Worm (Caenorhabditis elegans) whole organism, young adult: ENCODE data around the gene nra-1.
A peak's percentile ranks its signal among the peaks of the same experiment; 100 is the strongest.

Source experiments
- B0035.1 ChIP-seq: sonication (generic microtip); optimal IDR thresholded peaks from 2 replicates; lab custom pipeline; 2016; ENCODE audit warnings: missing genetic modification characterization, mild to moderate bottlenecking, missing compliant biosample characterization, missing genotype, missing genetic modification reagents
- B0261.1 ChIP-seq: sonication (generic microtip); optimal IDR thresholded peaks from 2 replicates; lab custom pipeline; 2016; ENCODE audit warnings: mild to moderate bottlenecking, missing genetic modification characterization, moderate library complexity, missing compliant biosample characterization
- B0336.3 ChIP-seq: fragments of 200-800 bp; sonication (Bioruptor generic); IDR thresholded peaks from 2 replicates; pipeline ENCODE4 v1.3.6; 2022; ENCODE audit warnings: missing genetic modification characterization, missing compliant biosample characterization
- F10E7.11 ChIP-seq: sonication (generic microtip); optimal IDR thresholded peaks from 2 replicates; lab custom pipeline; 2017; ENCODE audit warnings: mild to moderate bottlenecking, missing genetic modification characterization, moderate library complexity, missing compliant biosample characterization
- F37B4.10 ChIP-seq: fragments of 200-800 bp; sonication (Bioruptor generic); IDR thresholded peaks from 2 replicates; pipeline ENCODE4 v1.3.6; 2022; ENCODE audit warnings: missing genetic modification characterization, missing compliant biosample characterization
- F49E8.2 ChIP-seq: sonication (generic microtip); optimal IDR thresholded peaks from 3 replicates; lab custom pipeline; 2017; ENCODE audit warnings: missing genetic modification characterization, mild to moderate bottlenecking, missing compliant biosample characterization, antibody characterized with exemption, moderate library complexity; ENCODE audit not compliant: insufficient read depth
- F52B5.7 ChIP-seq: sonication (generic microtip); optimal IDR thresholded peaks from 2 replicates; lab custom pipeline; 2016; ENCODE audit warnings: mild to moderate bottlenecking, missing genetic modification characterization, missing compliant biosample characterization
- F57A8.1 ChIP-seq: fragments of 200-800 bp; sonication (Bioruptor generic); optimal IDR thresholded peaks from 2 replicates; lab custom pipeline; 2018; ENCODE audit warnings: mild to moderate bottlenecking, missing genetic modification characterization, moderate library complexity, missing compliant biosample characterization
- T07F8.4 ChIP-seq: sonication (generic microtip); optimal IDR thresholded peaks from 2 replicates; lab custom pipeline; 2016; ENCODE audit warnings: mild to moderate bottlenecking, missing genetic modification characterization, moderate library complexity, missing compliant biosample characterization
- Y79H2A.3 ChIP-seq: fragments of 200-800 bp; sonication (Bioruptor generic); conservative IDR thresholded peaks from 2 replicates; pipeline ENCODE4 v1.3.6; 2022; ENCODE audit warnings: missing genetic modification reagents, missing genetic modification characterization, missing compliant biosample characterization
- Y95B8A.8 ChIP-seq: fragments of 200-800 bp; sonication (Bioruptor generic); IDR thresholded peaks from 2 replicates; pipeline ENCODE4 v1.3.6; 2022; ENCODE audit warnings: missing genetic modification reagents, missing genetic modification characterization, missing compliant biosample characterization
- ZK185.1 ChIP-seq: sonication (generic microtip); optimal IDR thresholded peaks from 2 replicates; lab custom pipeline; 2016; ENCODE audit warnings: mild to moderate bottlenecking, missing genetic modification characterization, missing compliant biosample characterization; ENCODE audit not compliant: poor library complexity, severe bottlenecking
- ama-1 ChIP-seq, 3 experiments: fragments of 150-350 bp in 1 of 3; sonication (generic microtip) in 2 of 3; optimal IDR thresholded peaks; 2 replicates each; lab custom pipeline; 2014 to 2018; ENCODE audit warnings: missing biosample characterization in 2 of 3, missing genetic modification characterization in 2 of 3, missing genetic modification reagents in 2 of 3
- aptf-2 ChIP-seq: fragments of 200-800 bp; sonication (Bioruptor generic); conservative IDR thresholded peaks from 2 replicates; pipeline ENCODE4 v1.3.6; 2022; ENCODE audit warnings: missing genetic modification reagents, missing genetic modification characterization, missing compliant biosample characterization
- aptf-3 ChIP-seq: fragments of 200-800 bp; sonication (Bioruptor generic); IDR thresholded peaks from 2 replicates; pipeline ENCODE4 v1.3.6; 2022; ENCODE audit warnings: missing genetic modification characterization, missing compliant biosample characterization
- cebp-2 ChIP-seq: fragments of 200-800 bp; sonication (Bioruptor generic); IDR thresholded peaks from 2 replicates; pipeline ENCODE4 v1.3.6; 2022; ENCODE audit warnings: missing genetic modification characterization, missing compliant biosample characterization
- ceh-40 ChIP-seq: fragments of 200-800 bp; sonication (Bioruptor generic); IDR thresholded peaks from 2 replicates; pipeline ENCODE4 v1.3.6; 2022; ENCODE audit warnings: missing genetic modification characterization, missing compliant biosample characterization
- ceh-58 ChIP-seq: fragments of 200-800 bp; sonication (Bioruptor generic); IDR thresholded peaks from 2 replicates; pipeline ENCODE4 v1.3.6; 2022; ENCODE audit warnings: missing genetic modification characterization, missing compliant biosample characterization
- dox-1 ChIP-seq: fragments of 200-800 bp; sonication (Bioruptor generic); IDR thresholded peaks from 2 replicates; pipeline ENCODE4 v1.3.6; 2022; ENCODE audit warnings: missing genetic modification reagents, missing genetic modification characterization, missing compliant biosample characterization
- efl-1 ChIP-seq: fragments of 150-350 bp; optimal IDR thresholded peaks from 2 replicates; lab custom pipeline; 2014; ENCODE audit warnings: missing biosample characterization, missing genetic modification reagents, missing genetic modification characterization
- egrh-3 ChIP-seq: fragments of 200-800 bp; sonication (Bioruptor generic); IDR thresholded peaks from 2 replicates; pipeline ENCODE4 v1.3.6; 2022; ENCODE audit warnings: missing genetic modification reagents, missing genetic modification characterization, missing compliant biosample characterization
- ekl-4 ChIP-seq: fragments of 200-800 bp; sonication (Bioruptor generic); IDR thresholded peaks from 2 replicates; pipeline ENCODE4 v1.3.6; 2022; ENCODE audit warnings: missing genetic modification reagents, missing genetic modification characterization, missing compliant biosample characterization
- gei-17 ChIP-seq: fragments of 200-800 bp; sonication (Bioruptor generic); optimal IDR thresholded peaks from 2 replicates; lab custom pipeline; 2018; ENCODE audit warnings: mild to moderate bottlenecking, missing genetic modification characterization, missing compliant biosample characterization
- hlh-26 ChIP-seq: fragments of 200-800 bp; sonication (Bioruptor generic); conservative IDR thresholded peaks from 2 replicates; pipeline ENCODE4 v1.3.6; 2022; ENCODE audit warnings: missing genetic modification reagents, missing genetic modification characterization, missing compliant biosample characterization
- hmg-20 ChIP-seq: fragments of 200-800 bp; sonication (Bioruptor generic); IDR thresholded peaks from 2 replicates; pipeline ENCODE4 v1.3.6; 2022; ENCODE audit warnings: missing genetic modification reagents, missing genetic modification characterization, missing compliant biosample characterization
- let-526 ChIP-seq: fragments of 200-800 bp; sonication (Bioruptor generic); IDR thresholded peaks from 2 replicates; pipeline ENCODE4 v1.3.6; 2022; ENCODE audit warnings: missing genetic modification reagents, missing genetic modification characterization, missing compliant biosample characterization
- lsl-1 ChIP-seq: fragments of 200-800 bp; sonication (Bioruptor generic); optimal IDR thresholded peaks from 2 replicates; lab custom pipeline; 2018; ENCODE audit warnings: mild to moderate bottlenecking, missing genetic modification characterization, moderate library complexity, missing compliant biosample characterization
- madf-6 ChIP-seq: fragments of 200-800 bp; sonication (Bioruptor generic); IDR thresholded peaks from 2 replicates; pipeline ENCODE4 v1.3.6; 2022; ENCODE audit warnings: missing genetic modification reagents, missing genetic modification characterization, missing compliant biosample characterization
- mes-4 ChIP-seq: sonication (generic microtip); optimal IDR thresholded peaks from 2 replicates; lab custom pipeline; 2016; ENCODE audit warnings: missing genotype, missing genetic modification characterization, missing compliant biosample characterization
- nfya-1 ChIP-seq: sonication (generic microtip); optimal IDR thresholded peaks from 2 replicates; lab custom pipeline; 2017; ENCODE audit warnings: antibody characterized with exemption, missing compliant biosample characterization, missing genetic modification characterization, borderline replicate concordance; ENCODE audit not compliant: insufficient read depth
- nfyb-1 ChIP-seq: fragments of 200-800 bp; sonication (Bioruptor generic); IDR thresholded peaks from 2 replicates; pipeline ENCODE4 v1.3.6; 2022; ENCODE audit warnings: missing genetic modification reagents, missing genetic modification characterization, missing compliant biosample characterization
- nhr-120 ChIP-seq: fragments of 200-800 bp; sonication (Bioruptor generic); IDR thresholded peaks from 2 replicates; pipeline ENCODE4 v1.3.6; 2022; ENCODE audit warnings: missing genetic modification characterization, missing compliant biosample characterization
- nhr-27 ChIP-seq: fragments of 200-800 bp; sonication (Bioruptor generic); optimal IDR thresholded peaks from 2 replicates; lab custom pipeline; 2018; ENCODE audit warnings: mild to moderate bottlenecking, missing genetic modification characterization, moderate library complexity, missing compliant biosample characterization
- pbrm-1 ChIP-seq: fragments of 200-800 bp; sonication (Bioruptor generic); IDR thresholded peaks from 2 replicates; pipeline ENCODE4 v1.3.6; 2022; ENCODE audit warnings: missing genetic modification reagents, missing genetic modification characterization, missing compliant biosample characterization
- rec-8 ChIP-seq, 2 experiments: sonication (generic microtip); optimal IDR thresholded peaks; 2 replicates each; lab custom pipeline; 2016; ENCODE audit warnings: mild to moderate bottlenecking in 2 of 2, missing genetic modification characterization in 2 of 2, missing genetic modification reagents in 2 of 2, missing genotype in 2 of 2, missing biosample characterization in 1 of 2, missing compliant biosample characterization in 1 of 2, moderate library complexity in 1 of 2
- repo-1 ChIP-seq: sonication (generic microtip); optimal IDR thresholded peaks from 2 replicates; lab custom pipeline; 2017; ENCODE audit warnings: mild to moderate bottlenecking, missing genetic modification characterization, missing compliant biosample characterization
- sdz-38 ChIP-seq: sonication (generic microtip); optimal IDR thresholded peaks from 2 replicates; lab custom pipeline; 2016; ENCODE audit warnings: missing genotype, missing genetic modification characterization, missing compliant biosample characterization
- snpc-1.3 ChIP-seq: sonication (generic microtip); optimal IDR thresholded peaks from 2 replicates; lab custom pipeline; 2017; ENCODE audit warnings: missing genetic modification characterization, mild to moderate bottlenecking, missing compliant biosample characterization, antibody characterized with exemption, moderate library complexity, missing genotype, missing genetic modification reagents; ENCODE audit not compliant: insufficient read depth
- snpc-4 ChIP-seq, 5 experiments: fragments of 150-350 bp in 1 of 5; sonication (generic microtip) in 4 of 5; optimal IDR thresholded peaks; 2 replicates each; lab custom pipeline; 2014 to 2018; ENCODE audit warnings: missing genetic modification characterization in 5 of 5, missing biosample characterization in 3 of 5, antibody characterized with exemption in 2 of 5, mild to moderate bottlenecking in 2 of 5, missing compliant biosample characterization in 2 of 5, missing genotype in 2 of 5, moderate library complexity in 2 of 5, missing genetic modification reagents in 1 of 5
- unc-130 ChIP-seq: sonication (generic microtip); optimal IDR thresholded peaks from 2 replicates; lab custom pipeline; 2016; ENCODE audit warnings: missing genetic modification reagents, missing genetic modification characterization, missing compliant biosample characterization
- ztf-26 ChIP-seq: sonication (generic microtip); optimal IDR thresholded peaks from 2 replicates; lab custom pipeline; 2017; ENCODE audit warnings: missing genetic modification characterization, missing compliant biosample characterization
- ztf-28 ChIP-seq: fragments of 200-800 bp; sonication (Bioruptor generic); IDR thresholded peaks from 2 replicates; pipeline ENCODE4 v1.3.6; 2022; ENCODE audit warnings: missing genetic modification reagents, missing genetic modification characterization, missing compliant biosample characterization
- ztf-3 ChIP-seq: fragments of 200-800 bp; sonication (Bioruptor generic); optimal IDR thresholded peaks from 2 replicates; lab custom pipeline; 2018; ENCODE audit warnings: mild to moderate bottlenecking, missing genetic modification characterization, missing compliant biosample characterization

nra-1 gene

DNA sequence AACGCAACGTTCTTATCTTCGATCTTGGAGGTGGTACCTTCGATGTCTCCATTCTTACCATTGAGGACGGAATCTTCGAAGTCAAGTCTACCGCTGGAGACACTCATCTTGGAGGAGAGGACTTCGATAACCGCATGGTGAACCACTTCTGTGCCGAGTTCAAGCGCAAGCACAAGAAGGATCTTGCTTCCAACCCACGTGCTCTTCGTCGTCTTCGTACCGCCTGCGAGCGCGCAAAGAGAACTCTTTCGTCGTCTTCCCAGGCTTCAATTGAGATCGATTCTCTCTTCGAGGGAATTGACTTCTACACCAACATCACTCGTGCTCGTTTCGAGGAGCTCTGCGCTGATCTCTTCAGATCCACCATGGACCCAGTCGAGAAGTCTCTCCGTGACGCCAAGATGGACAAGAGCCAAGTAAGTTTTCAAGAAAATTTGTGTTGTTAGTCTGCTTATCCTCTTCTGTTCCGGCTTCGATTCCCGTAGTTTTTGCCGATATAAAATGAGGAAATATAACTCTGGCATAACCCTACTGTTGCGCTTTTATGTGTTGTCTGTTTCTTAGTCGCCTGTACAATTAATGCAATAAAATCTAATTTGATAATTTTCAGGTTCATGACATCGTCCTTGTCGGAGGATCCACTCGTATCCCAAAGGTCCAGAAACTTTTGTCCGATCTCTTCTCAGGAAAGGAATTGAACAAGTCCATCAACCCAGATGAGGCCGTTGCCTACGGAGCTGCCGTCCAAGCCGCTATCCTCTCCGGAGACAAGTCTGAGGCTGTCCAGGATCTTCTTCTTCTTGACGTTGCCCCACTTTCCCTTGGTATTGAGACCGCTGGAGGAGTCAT is 4.2 kb downstream of the nra-1 start (continued):
- TF ChIP-seq hmg-20 (GFP tag; lab: Robert Waterston, UW) = no peak
- TF ChIP-seq F49E8.2 (tag; lab: Kevin White, UChicago) = peak; percentile 21
- TF ChIP-seq unc-130 (GFP tag; lab: Kevin White, UChicago) = no peak
- no peak for TF ChIP-seq B0261.1 (tag; lab: Kevin White, UChicago)
- TF ChIP-seq B0336.3 (GFP tag; lab: Robert Waterston, UW) = peak; percentile 61
- TF ChIP-seq ztf-26 (tag; lab: Kevin White, UChicago) = no peak
- TF ChIP-seq ztf-28 = no peak
- TF ChIP-seq rec-8 (tag; optimal IDR thresholded peaks at IDR 0.05; lab: Kevin White, UChicago) = no peak
- TF ChIP-seq mes-4 (tag; lab: Kevin White, UChicago) = no peak
- TF ChIP-seq nhr-27 (tag; lab: Kevin White, UChicago) = no peak
- no peak for TF ChIP-seq hlh-26 (GFP tag; lab: Robert Waterston, UW)
- TF ChIP-seq F57A8.1 = no peak
- no peak for TF ChIP-seq ztf-3 (GFP tag; lab: Kevin White, UChicago)
- TF ChIP-seq nfyb-1 = 0 out of 2 replicates have a peak, but pooled peaks have one; percentile 9
- TF ChIP-seq pbrm-1 = peak; percentile 23
- TF ChIP-seq Y79H2A.3 = no peak
- 0 out of 2 replicates have a peak, but pooled peaks have one; percentile 8 for TF ChIP-seq aptf-3 (GFP tag; lab: Robert Waterston, UW)
- no peak for TF ChIP-seq nhr-120 (GFP tag; lab: Robert Waterston, UW)
- TF ChIP-seq F10E7.11 (tag; lab: Kevin White, UChicago) = no peak
- no peak for TF ChIP-seq repo-1 (tag; lab: Kevin White, UChicago)
- peak; percentile 60; the same call in 1 of the 2 replicates for TF ChIP-seq ekl-4 (GFP tag; lab: Robert Waterston, UW)
- no peak for TF ChIP-seq gei-17 (GFP tag; lab: Kevin White, UChicago)
- TF ChIP-seq B0035.1 (tag; lab: Kevin White, UChicago) = no peak
- no peak for TF ChIP-seq nfya-1 (tag; lab: Kevin White, UChicago)
- peak; percentile 4 for TF ChIP-seq dox-1 (GFP tag; lab: Robert Waterston, UW)
- no peak for TF ChIP-seq aptf-2 (GFP tag; lab: Robert Waterston, UW)
- no peak for TF ChIP-seq snpc-4 (GFP tag; optimal IDR thresholded peaks at IDR 0.05; lab: Kevin White, UChicago)
- TF ChIP-seq snpc-4 (tag; optimal IDR thresholded peaks at IDR 0.05; lab: Kevin White, UChicago) = peak in 2 of 4 experiments; percentile 18 to 59
- no peak for TF ChIP-seq egrh-3 (GFP tag; lab: Robert Waterston, UW)
- TF ChIP-seq T07F8.4 (tag; lab: Kevin White, UChicago) = peak; percentile 22
- TF ChIP-seq efl-1 (GFP tag; lab: Kevin White, UChicago) = no peak
- peak; percentile 65; the same call in 1 of the 2 replicates for TF ChIP-seq Y95B8A.8
- no peak for TF ChIP-seq sdz-38 (tag; lab: Kevin White, UChicago)
- TF ChIP-seq snpc-1.3 (tag; lab: Kevin White, UChicago) = no peak

DNA sequence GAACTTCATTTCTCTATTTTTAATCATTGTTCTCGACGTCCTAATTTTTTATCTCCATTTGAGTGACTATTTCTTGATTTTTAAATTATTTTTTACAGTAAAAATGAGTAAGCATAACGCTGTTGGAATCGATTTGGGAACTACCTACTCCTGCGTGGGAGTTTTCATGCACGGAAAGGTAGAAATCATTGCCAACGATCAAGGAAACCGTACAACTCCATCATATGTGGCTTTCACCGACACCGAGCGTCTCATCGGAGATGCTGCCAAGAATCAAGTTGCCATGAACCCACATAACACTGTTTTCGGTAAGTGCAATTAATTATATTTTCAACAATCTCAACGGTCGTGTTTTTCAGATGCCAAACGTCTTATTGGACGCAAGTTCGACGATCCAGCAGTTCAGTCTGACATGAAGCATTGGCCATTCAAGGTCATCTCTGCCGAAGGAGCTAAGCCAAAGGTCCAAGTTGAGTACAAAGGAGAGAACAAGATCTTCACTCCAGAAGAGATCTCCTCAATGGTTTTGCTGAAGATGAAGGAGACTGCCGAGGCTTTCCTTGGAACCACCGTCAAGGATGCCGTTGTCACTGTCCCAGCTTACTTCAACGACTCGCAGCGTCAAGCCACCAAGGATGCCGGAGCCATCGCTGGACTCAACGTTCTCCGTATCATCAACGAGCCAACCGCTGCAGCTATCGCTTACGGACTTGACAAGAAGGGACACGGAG is 5.0 kb downstream of the nra-1 start, which contains the start of gene hsp-1:
TSS of gene hsp-1 (plus strand) at position 99 of the 731 bp plus-strand sequence.
- TF ChIP-seq snpc-4 (GFP tag; optimal IDR thresholded peaks at IDR 0.05; lab: Kevin White, UChicago) (no peak), snpc-4 (tag; optimal IDR thresholded peaks at IDR 0.05; lab: Kevin White, UChicago) (peak in 1 of 4 experiments; percentile 33), let-526 (GFP tag; lab: Robert Waterston, UW) (no peak), ZK185.1 (peak; percentile 45), nfyb-1 (peak; percentile 54; the same call in 1 of the 2 replicates), cebp-2 (GFP tag; lab: Robert Waterston, UW) (0 out of 2 replicates have a peak, but pooled peaks have one; percentile 48), ceh-40 (GFP tag; lab: Robert Waterston, UW) (peak; percentile 78; the same call in 1 of the 2 replicates), lsl-1 (GFP tag; lab: Kevin White, UChicago) (peak; percentile 4), F52B5.7 (tag; lab: Kevin White, UChicago) (no peak), ama-1 (optimal IDR thresholded peaks at IDR 0.05; lab: Kevin White, UChicago) (no peak), ama-1 (GFP tag; optimal IDR thresholded peaks at IDR 0.05; lab: Kevin White, UChicago) (no peak), ceh-58 (GFP tag; lab: Robert Waterston, UW) (no peak), madf-6 (peak; percentile 25; the same call in 1 of the 2 replicates), rec-8 (tag; optimal IDR thresholded peaks at IDR 0.05; lab: Kevin White, UChicago) (no peak), F37B4.10 (GFP tag; lab: Robert Waterston, UW) (no peak), F10E7.11 (tag; lab: Kevin White, UChicago) (no peak)
